Worm (Caenorhabditis elegans) whole organism, late embryonic: ENCODE measurements around the gene C50H2.5.

Source experiments
- C08G9.2 ChIP-seq: sonication (generic microtip); optimal IDR thresholded peaks from 2 replicates; lab custom pipeline; 2016; ENCODE audit warnings: mild to moderate bottlenecking, missing genetic modification characterization, moderate library complexity, missing compliant biosample characterization
- C38D4.7 ChIP-seq: fragments of 200-800 bp; sonication (Bioruptor generic); optimal IDR thresholded peaks from 2 replicates; lab custom pipeline; 2018; ENCODE audit warnings: mild to moderate bottlenecking, missing genetic modification characterization, moderate library complexity, missing compliant biosample characterization
- K09A11.1 ChIP-seq: sonication (generic microtip); optimal IDR thresholded peaks from 2 replicates; lab custom pipeline; 2017; ENCODE audit warnings: antibody characterized with exemption, mild to moderate bottlenecking, missing genetic modification characterization, missing compliant biosample characterization; ENCODE audit not compliant: insufficient read depth
- Y22D7AL.16 ChIP-seq: sonication (generic microtip); optimal IDR thresholded peaks from 2 replicates; lab custom pipeline; 2016; ENCODE audit warnings: missing genetic modification characterization, missing compliant biosample characterization
- ahr-1 ChIP-seq: sonication (generic microtip); optimal IDR thresholded peaks from 2 replicates; lab custom pipeline; 2016; ENCODE audit warnings: missing genetic modification characterization, missing compliant biosample characterization
- ceh-18 ChIP-seq: sonication (generic microtip); optimal IDR thresholded peaks from 2 replicates; lab custom pipeline; 2016; ENCODE audit warnings: missing genetic modification characterization, missing compliant biosample characterization
- ceh-19 ChIP-seq: fragments of 200-800 bp; sonication (Bioruptor generic); optimal IDR thresholded peaks from 2 replicates; lab custom pipeline; 2018; ENCODE audit warnings: mild to moderate bottlenecking, missing genetic modification characterization, missing compliant biosample characterization
- ceh-2 ChIP-seq: sonication (generic microtip); optimal IDR thresholded peaks from 2 replicates; lab custom pipeline; 2016; ENCODE audit warnings: missing genotype, missing genetic modification characterization, missing compliant biosample characterization
- ceh-31 ChIP-seq: sonication (generic microtip); optimal IDR thresholded peaks from 2 replicates; lab custom pipeline; 2016; ENCODE audit warnings: missing genetic modification characterization, missing compliant biosample characterization
- ceh-34 ChIP-seq: sonication (generic microtip); optimal IDR thresholded peaks from 2 replicates; lab custom pipeline; 2016; ENCODE audit warnings: mild to moderate bottlenecking, missing genetic modification characterization, missing compliant biosample characterization
- ceh-45 ChIP-seq: fragments of 200-800 bp; sonication (Bioruptor generic); IDR thresholded peaks from 2 replicates; pipeline ENCODE4 v1.3.6; 2022; ENCODE audit warnings: missing genetic modification reagents, missing genetic modification characterization, missing compliant biosample characterization
- ceh-9 ChIP-seq: sonication (generic microtip); optimal IDR thresholded peaks from 2 replicates; lab custom pipeline; 2016; ENCODE audit warnings: mild to moderate bottlenecking, missing genetic modification characterization, inconsistent platforms, missing compliant biosample characterization
- elt-2 ChIP-seq: sonication (generic microtip); optimal IDR thresholded peaks from 2 replicates; lab custom pipeline; 2016; ENCODE audit warnings: missing genetic modification reagents, missing genetic modification characterization, missing compliant biosample characterization
- elt-4 ChIP-seq: sonication (generic microtip); optimal IDR thresholded peaks from 2 replicates; lab custom pipeline; 2016; ENCODE audit warnings: missing genetic modification characterization, missing compliant biosample characterization
- eyg-1 ChIP-seq: sonication (generic microtip); optimal IDR thresholded peaks from 2 replicates; lab custom pipeline; 2016; ENCODE audit warnings: missing genotype, missing genetic modification characterization, missing compliant biosample characterization
- fkh-10 ChIP-seq: fragments of 150-350 bp; optimal IDR thresholded peaks from 2 replicates; lab custom pipeline; 2014; ENCODE audit warnings: missing biosample characterization, missing genetic modification reagents, missing genetic modification characterization
- fkh-6 ChIP-seq: sonication (generic microtip); optimal IDR thresholded peaks from 2 replicates; lab custom pipeline; 2016; ENCODE audit warnings: missing genetic modification characterization, missing compliant biosample characterization
- gmeb-2 ChIP-seq: sonication (generic microtip); optimal IDR thresholded peaks from 2 replicates; lab custom pipeline; 2016; ENCODE audit warnings: missing genetic modification characterization, inconsistent platforms, missing compliant biosample characterization
- hlh-15 ChIP-seq: sonication (generic microtip); optimal IDR thresholded peaks from 2 replicates; lab custom pipeline; 2016; ENCODE audit warnings: missing genetic modification characterization, missing compliant biosample characterization
- hlh-30 ChIP-seq: sonication (generic microtip); optimal IDR thresholded peaks from 2 replicates; lab custom pipeline; 2017; ENCODE audit warnings: antibody characterized with exemption, missing genetic modification characterization, missing compliant biosample characterization; ENCODE audit not compliant: insufficient read depth
- hlh-6 ChIP-seq: sonication (generic microtip); optimal IDR thresholded peaks from 2 replicates; lab custom pipeline; 2016; ENCODE audit warnings: missing genotype, missing genetic modification characterization, missing compliant biosample characterization
- lin-11 ChIP-seq: fragments of 200-800 bp; sonication (Bioruptor generic); optimal IDR thresholded peaks from 2 replicates; lab custom pipeline; 2018; ENCODE audit warnings: mild to moderate bottlenecking, missing genetic modification characterization, missing compliant biosample characterization
- nfya-1 ChIP-seq: sonication (generic microtip); optimal IDR thresholded peaks from 2 replicates; lab custom pipeline; 2017; ENCODE audit warnings: missing genetic modification characterization, mild to moderate bottlenecking, missing compliant biosample characterization, antibody characterized with exemption, moderate library complexity
- pros-1 ChIP-seq: fragments of 150-350 bp; optimal IDR thresholded peaks from 2 replicates; lab custom pipeline; 2014; ENCODE audit warnings: missing biosample characterization, missing genetic modification reagents, missing genetic modification characterization
- sdc-2 ChIP-seq: sonication (generic microtip); optimal IDR thresholded peaks from 2 replicates; lab custom pipeline; 2016; ENCODE audit warnings: missing genotype, missing genetic modification characterization, missing compliant biosample characterization
- sox-2 ChIP-seq: fragments of 200-800 bp; sonication (Bioruptor generic); IDR thresholded peaks from 2 replicates; pipeline ENCODE4 v1.3.6; 2022; ENCODE audit warnings: missing genetic modification reagents, missing genetic modification characterization, missing compliant biosample characterization
- sox-4 ChIP-seq: sonication (generic microtip); optimal IDR thresholded peaks from 2 replicates; lab custom pipeline; 2017; ENCODE audit warnings: mild to moderate bottlenecking, missing genetic modification characterization, inconsistent platforms, missing compliant biosample characterization
- tbx-2 ChIP-seq: sonication (generic microtip); optimal IDR thresholded peaks from 2 replicates; lab custom pipeline; 2016; ENCODE audit warnings: missing genetic modification characterization, missing compliant biosample characterization
- ttx-3 ChIP-seq: sonication (generic microtip); optimal IDR thresholded peaks from 2 replicates; lab custom pipeline; 2016; ENCODE audit warnings: missing genetic modification reagents, missing genetic modification characterization, missing compliant biosample characterization
- unc-42 ChIP-seq: sonication (generic microtip); optimal IDR thresholded peaks from 2 replicates; lab custom pipeline; 2016; ENCODE audit warnings: missing genotype, missing genetic modification characterization, missing compliant biosample characterization
- unc-55 ChIP-seq: sonication (generic microtip); optimal IDR thresholded peaks from 2 replicates; lab custom pipeline; 2017; ENCODE audit warnings: missing biosample characterization, missing genetic modification reagents, missing genetic modification characterization
- zip-5 ChIP-seq: sonication (generic microtip); optimal IDR thresholded peaks from 2 replicates; lab custom pipeline; 2016; ENCODE audit warnings: missing genetic modification characterization, missing compliant biosample characterization
- ztf-16 ChIP-seq: sonication (generic microtip); optimal IDR thresholded peaks from 2 replicates; lab custom pipeline; 2017; ENCODE audit warnings: missing genetic modification characterization, missing compliant biosample characterization

The C50H2.5 gene

DNA sequence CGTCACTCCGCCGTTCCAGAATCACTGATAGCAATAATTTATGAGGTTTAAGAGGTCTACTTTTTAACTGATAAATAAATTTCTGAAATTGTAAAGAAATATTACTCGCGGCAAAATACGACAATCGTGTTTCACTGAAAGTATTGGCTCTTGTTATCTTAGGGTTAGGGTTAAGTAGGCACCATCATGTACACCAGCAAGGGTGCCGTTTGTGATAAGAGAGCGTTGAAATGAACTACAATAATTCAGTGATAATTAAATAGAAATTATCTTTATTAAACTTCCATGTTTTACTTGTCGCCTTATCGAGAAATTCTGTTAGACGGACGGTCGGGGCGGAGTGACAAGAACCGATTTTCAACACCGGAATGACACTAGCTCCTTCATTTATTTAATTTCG is 7.1 kb downstream of the C50H2.5 start:
- TF ChIP-seq ttx-3: no peak
- no peak for TF ChIP-seq eyg-1 (tag; lab: Kevin White, UChicago)
- no peak for TF ChIP-seq zip-5 (tag; lab: Kevin White, UChicago)
- no peak for TF ChIP-seq hlh-6 (tag; lab: Kevin White, UChicago)
- TF ChIP-seq elt-2 (tag; lab: Kevin White, UChicago): peak; percentile 87
- no peak for TF ChIP-seq ceh-19 (GFP tag; lab: Kevin White, UChicago)

DNA sequence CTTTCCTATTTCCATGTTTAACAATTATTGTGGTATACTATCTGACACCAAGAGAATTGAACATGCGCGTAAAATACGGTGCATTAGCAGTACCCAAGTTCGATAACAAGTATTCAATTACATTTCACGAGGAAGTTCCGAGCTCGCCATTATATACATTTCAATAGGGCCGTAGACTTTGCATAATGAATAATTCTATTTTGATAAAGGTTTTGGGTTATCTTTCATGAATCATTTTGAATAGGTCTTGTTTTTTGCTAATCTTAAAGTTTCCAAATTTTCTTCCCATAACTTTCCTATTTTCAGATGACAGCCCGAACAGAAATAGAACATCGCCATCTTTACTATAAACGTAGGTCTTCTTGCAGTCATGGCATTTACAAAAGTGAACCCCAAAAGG is 7.7 kb downstream of the C50H2.5 start, which contains the start of gene C50H2.13:
C50H2.13 (plus strand) TSS at position 301 of the 400 bp plus-strand sequence.
- no peak for TF ChIP-seq fkh-10 (GFP tag; lab: Kevin White, UChicago)
- no peak for TF ChIP-seq unc-55 (GFP tag; lab: Kevin White, UChicago)

DNA sequence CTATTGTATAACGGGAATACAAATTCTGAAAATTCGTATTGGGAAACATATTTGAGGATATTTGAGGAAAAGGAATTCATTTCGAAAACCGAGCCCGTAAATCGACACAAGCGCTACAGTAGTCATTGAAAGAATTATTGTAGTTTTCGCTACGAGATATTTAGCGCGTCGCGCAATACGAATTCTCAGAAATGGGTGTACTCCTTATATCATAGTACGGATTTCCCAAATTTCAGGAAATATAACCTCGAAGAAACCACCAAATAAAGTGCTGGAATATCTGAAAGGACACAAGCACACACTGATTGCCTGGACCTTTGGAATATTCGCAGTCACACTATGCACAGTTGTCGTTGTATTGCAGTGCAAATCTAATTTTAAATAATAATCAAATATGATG is 8.9 kb downstream of the C50H2.5 start:
- TF ChIP-seq hlh-15: no peak
- TF ChIP-seq unc-42 (tag; lab: Kevin White, UChicago): no peak
- no peak for TF ChIP-seq unc-55 (GFP tag; lab: Kevin White, UChicago)
- no peak for TF ChIP-seq eyg-1 (tag; lab: Kevin White, UChicago)
- TF ChIP-seq hlh-6 (tag; lab: Kevin White, UChicago): no peak
- TF ChIP-seq sdc-2 (tag; lab: Kevin White, UChicago): no peak
- TF ChIP-seq C08G9.2 (tag; lab: Kevin White, UChicago): no peak
- no peak for TF ChIP-seq elt-4 (tag; lab: Kevin White, UChicago)
- TF ChIP-seq ceh-9 (tag; lab: Kevin White, UChicago): no peak
- no peak for TF ChIP-seq ceh-45 (GFP tag; lab: Robert Waterston, UW)
- no peak for TF ChIP-seq lin-11 (tag; lab: Kevin White, UChicago)
- TF ChIP-seq gmeb-2 (tag; lab: Kevin White, UChicago): no peak
- TF ChIP-seq sox-2 (GFP tag; lab: Robert Waterston, UW): no peak
- TF ChIP-seq ceh-18 (tag; lab: Kevin White, UChicago): no peak

DNA sequence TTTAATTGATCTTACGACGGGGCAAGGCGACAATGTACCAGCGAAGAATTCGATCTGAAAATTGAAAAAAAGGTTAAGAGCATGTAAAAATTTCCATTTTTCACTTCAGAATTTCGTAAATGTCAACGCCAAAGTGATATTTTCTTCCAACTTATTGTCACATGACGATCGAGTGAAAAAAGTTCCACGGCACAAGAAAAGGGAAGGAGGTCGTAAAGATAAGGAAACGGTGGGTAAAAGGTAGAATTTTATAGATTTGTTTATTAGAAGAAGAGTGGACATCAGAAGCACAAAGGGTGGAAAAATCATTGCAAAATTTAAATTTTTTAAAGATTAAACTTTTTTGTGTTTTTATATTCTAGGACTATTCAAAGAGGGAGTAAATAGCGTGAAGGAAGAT is 9.4 kb downstream of the C50H2.5 start:
- TF ChIP-seq hlh-30 (tag; lab: Kevin White, UChicago) (peak; percentile 19), fkh-6 (tag; lab: Kevin White, UChicago) (no peak)

DNA sequence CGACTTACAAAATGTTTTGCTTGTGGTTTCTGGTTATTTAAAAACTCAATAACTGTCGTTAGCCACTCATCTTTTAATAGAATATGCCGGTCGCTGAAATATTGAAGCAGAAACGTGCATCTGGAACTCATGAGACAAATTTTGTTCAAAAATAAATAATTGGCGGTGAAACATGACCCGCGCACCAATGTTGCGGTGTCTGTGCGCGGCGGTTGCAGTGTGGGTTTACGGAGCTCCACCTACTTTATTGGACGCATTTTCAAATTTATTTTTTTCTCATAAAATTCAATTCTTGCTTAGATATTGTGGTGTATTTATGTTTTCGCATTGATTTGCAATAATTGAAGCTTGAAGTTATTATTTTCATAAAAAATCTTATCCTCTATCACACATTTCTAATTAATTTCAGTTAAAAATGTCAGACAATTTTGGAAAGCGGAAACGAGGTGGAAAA is 12.1 kb downstream of the C50H2.5 start, which contains the start of the genes rmh-2 and suds-3:
rmh-2 (minus strand) TSS at position 164 of the 454 bp plus-strand sequence.
suds-3 (plus strand) TSS at position 404 of the 454 bp plus-strand sequence.
- TF ChIP-seq ceh-31 (tag; lab: Kevin White, UChicago) (peak; percentile 4), elt-2 (tag; lab: Kevin White, UChicago) (peak; percentile 20), Y22D7AL.16 (no peak), ahr-1 (no peak), lin-11 (tag; lab: Kevin White, UChicago) (no peak), nfya-1 (tag; lab: Kevin White, UChicago) (peak; percentile 43), K09A11.1 (tag; lab: Kevin White, UChicago) (peak; percentile 49), tbx-2 (tag; lab: Kevin White, UChicago) (peak; percentile 38), ceh-2 (no peak), ceh-34 (tag; lab: Kevin White, UChicago) (peak; percentile 65)
- TF ChIP-seq, all 69 proteins: peak for 6

DNA sequence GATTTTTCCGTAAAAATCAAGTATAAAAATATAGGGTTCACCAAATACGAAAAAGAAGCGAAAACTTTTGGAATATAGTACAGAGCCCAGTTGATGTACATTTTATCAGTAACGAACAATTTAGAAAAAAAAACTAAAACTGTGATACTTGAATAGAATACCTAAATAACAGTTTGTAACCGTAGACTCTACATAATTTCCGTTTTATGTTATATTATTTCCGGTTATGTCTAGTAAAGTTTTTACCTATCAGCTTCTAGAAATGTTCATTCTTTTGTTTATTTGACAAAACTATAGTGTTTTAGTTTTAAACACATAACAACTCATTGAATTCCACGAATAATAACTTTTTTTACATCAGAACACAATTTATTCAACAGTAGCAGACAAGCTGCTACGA is 18.9 kb downstream of the C50H2.5 start, which contains the start of gene srj-33:
srj-33 (minus strand) TSS at position 101 of the 400 bp plus-strand sequence.
- TF ChIP-seq sox-4 (tag; lab: Kevin White, UChicago) (no peak), fkh-6 (tag; lab: Kevin White, UChicago) (no peak), ceh-45 (GFP tag; lab: Robert Waterston, UW) (no peak), ceh-19 (GFP tag; lab: Kevin White, UChicago) (no peak), C38D4.7 (GFP tag; lab: Kevin White, UChicago) (no peak), pros-1 (tag; lab: Kevin White, UChicago) (no peak), tbx-2 (tag; lab: Kevin White, UChicago) (no peak), zip-5 (tag; lab: Kevin White, UChicago) (no peak), ztf-16 (tag; lab: Kevin White, UChicago) (no peak)
